Worm (Caenorhabditis elegans) whole organism, L4 larva: ENCODE results near the gene tpan-1.

Experiments
- F49E8.2 ChIP-seq: sonication (generic microtip); optimal IDR thresholded peaks from 2 replicates; lab custom pipeline; 2016; ENCODE audit warnings: missing compliant biosample characterization, mild to moderate bottlenecking, missing genetic modification characterization, borderline replicate concordance
- T20F7.1 ChIP-seq: fragments of 200-800 bp; sonication (Bioruptor generic); optimal IDR thresholded peaks from 2 replicates; lab custom pipeline; 2018; ENCODE audit warnings: mild to moderate bottlenecking, missing genetic modification characterization, missing compliant biosample characterization
- Y105C5A.15 ChIP-seq: fragments of 200-800 bp; sonication (Bioruptor generic); IDR thresholded peaks from 2 replicates; pipeline ENCODE4 v1.3.6; 2022; ENCODE audit warnings: missing genetic modification characterization, missing compliant biosample characterization
- aha-1 ChIP-seq: fragments of 150-350 bp; peaks from one replicate; lab custom pipeline; 2014; ENCODE audit warnings: missing biosample characterization, missing genetic modification characterization
- ama-1 ChIP-seq: fragments of 150-350 bp; optimal IDR thresholded peaks from 2 replicates; lab custom pipeline; 2014; ENCODE audit warnings: inconsistent platforms, mixed read lengths
- ceh-20 ChIP-seq: fragments of 200-800 bp; sonication (Bioruptor generic); IDR thresholded peaks from 2 replicates; pipeline ENCODE4 v1.3.6; 2022; ENCODE audit warnings: missing genetic modification reagents, missing genetic modification characterization, missing compliant biosample characterization
- ceh-62 ChIP-seq: sonication (generic microtip); optimal IDR thresholded peaks from 2 replicates; lab custom pipeline; 2017; ENCODE audit warnings: missing biosample characterization, missing genetic modification characterization
- ceh-82 ChIP-seq: sonication (generic microtip); optimal IDR thresholded peaks from 2 replicates; lab custom pipeline; 2017; ENCODE audit warnings: missing biosample characterization, missing genetic modification characterization
- ces-1 ChIP-seq: fragments of 150-350 bp; sonication (generic microtip); optimal IDR thresholded peaks from 4 replicates; lab custom pipeline; 2014; ENCODE audit warnings: missing biosample characterization, missing genetic modification reagents, missing genetic modification characterization
- daf-12 ChIP-seq: fragments of 150-350 bp; optimal IDR thresholded peaks from 2 replicates; lab custom pipeline; 2014; ENCODE audit warnings: missing biosample characterization, missing genetic modification reagents, missing genetic modification characterization
- daf-16 ChIP-seq, 3 experiments: sonication (generic microtip); optimal IDR thresholded peaks; 2 replicates each; lab custom pipeline; 2016 to 2017; ENCODE audit warnings: missing genetic modification characterization in 3 of 3, missing genetic modification reagents in 3 of 3, mild to moderate bottlenecking in 2 of 3, missing compliant biosample characterization in 2 of 3, missing biosample characterization in 1 of 3, moderate library complexity in 1 of 3
- dve-1 ChIP-seq: sonication (generic microtip); optimal IDR thresholded peaks from 2 replicates; lab custom pipeline; 2017; ENCODE audit warnings: antibody characterized with exemption, mild to moderate bottlenecking, missing genetic modification characterization, missing compliant biosample characterization; ENCODE audit not compliant: insufficient read depth
- egl-27 ChIP-seq: sonication (generic microtip); optimal IDR thresholded peaks from 3 replicates; lab custom pipeline; 2017; ENCODE audit warnings: missing biosample characterization, missing genetic modification reagents, missing genetic modification characterization
- egl-43 ChIP-seq: fragments of 200-800 bp; sonication (Bioruptor generic); IDR thresholded peaks from 2 replicates; pipeline ENCODE4 v1.3.6; 2022; ENCODE audit warnings: missing genetic modification reagents, missing genetic modification characterization, missing compliant biosample characterization
- fkh-10 ChIP-seq: fragments of 150-350 bp; optimal IDR thresholded peaks from 2 replicates; lab custom pipeline; 2014; ENCODE audit warnings: missing biosample characterization, missing genetic modification reagents, missing genetic modification characterization
- gei-8 ChIP-seq: fragments of 200-800 bp; sonication (Bioruptor generic); optimal IDR thresholded peaks from 2 replicates; lab custom pipeline; 2018; ENCODE audit warnings: mild to moderate bottlenecking, missing genetic modification characterization, missing compliant biosample characterization
- hlh-11 ChIP-seq: fragments of 200-800 bp; sonication (Bioruptor generic); optimal IDR thresholded peaks from 2 replicates; lab custom pipeline; 2018; ENCODE audit warnings: mild to moderate bottlenecking, missing genetic modification characterization, missing compliant biosample characterization
- hlh-30 ChIP-seq: sonication (generic microtip); optimal IDR thresholded peaks from 2 replicates; lab custom pipeline; 2017; ENCODE audit warnings: antibody characterized with exemption, mild to moderate bottlenecking, missing genetic modification characterization, missing compliant biosample characterization; ENCODE audit not compliant: insufficient read depth
- lin-13 ChIP-seq: fragments of 150-350 bp; optimal IDR thresholded peaks from 2 replicates; lab custom pipeline; 2014; ENCODE audit warnings: missing biosample characterization, missing genetic modification reagents, missing genetic modification characterization
- lin-15B ChIP-seq: fragments of 150-350 bp; sonication (generic microtip); optimal IDR thresholded peaks from 3 replicates; lab custom pipeline; 2014; ENCODE audit warnings: missing biosample characterization, missing genetic modification characterization
- lin-39 ChIP-seq: fragments of 150-350 bp; optimal IDR thresholded peaks from 2 replicates; lab custom pipeline; 2014; ENCODE audit warnings: missing biosample characterization, missing genetic modification reagents, missing genetic modification characterization
- lir-3 ChIP-seq: sonication (generic microtip); optimal IDR thresholded peaks from 2 replicates; lab custom pipeline; 2016; ENCODE audit warnings: mild to moderate bottlenecking, missing genetic modification characterization, missing compliant biosample characterization
- lsy-2 ChIP-seq, 2 experiments: fragments of 150-350 bp in 1 of 2; sonication (generic microtip) in 1 of 2; optimal IDR thresholded peaks; 2 replicates each; lab custom pipeline; 2014 to 2017; ENCODE audit warnings: missing biosample characterization in 2 of 2, missing genetic modification characterization in 2 of 2
- madf-9 ChIP-seq: fragments of 200-800 bp; sonication (Bioruptor generic); conservative IDR thresholded peaks from 2 replicates; pipeline ENCODE4 v1.3.6; 2022; ENCODE audit warnings: missing genetic modification reagents, missing genetic modification characterization, missing compliant biosample characterization
- mdl-1 ChIP-seq, 2 experiments: fragments of 150-350 bp in 1 of 2; sonication (generic microtip) in 1 of 2; optimal IDR thresholded peaks; 2 replicates each; lab custom pipeline; 2014 to 2017; ENCODE audit warnings: missing biosample characterization in 2 of 2, missing genetic modification characterization in 2 of 2
- mes-2 ChIP-seq: sonication (generic microtip); optimal IDR thresholded peaks from 2 replicates; lab custom pipeline; 2016; ENCODE audit warnings: missing genotype, mild to moderate bottlenecking, missing genetic modification characterization, missing compliant biosample characterization; ENCODE audit not compliant: poor library complexity, severe bottlenecking
- mxl-2 ChIP-seq: fragments of 200-800 bp; sonication (Bioruptor generic); conservative IDR thresholded peaks from 2 replicates; pipeline ENCODE4 v1.3.6; 2022; ENCODE audit warnings: missing genetic modification reagents, missing genetic modification characterization, missing compliant biosample characterization
- mxl-3 ChIP-seq: fragments of 200-800 bp; sonication (Bioruptor generic); optimal IDR thresholded peaks from 2 replicates; lab custom pipeline; 2018; ENCODE audit warnings: mild to moderate bottlenecking, missing genetic modification characterization, missing compliant biosample characterization
- nhr-102 ChIP-seq: sonication (generic microtip); optimal IDR thresholded peaks from 2 replicates; lab custom pipeline; 2016; ENCODE audit warnings: mild to moderate bottlenecking, missing genetic modification characterization, moderate library complexity, missing compliant biosample characterization
- nhr-11 ChIP-seq: fragments of 150-350 bp; optimal IDR thresholded peaks from 2 replicates; lab custom pipeline; 2014; ENCODE audit warnings: missing biosample characterization, missing genetic modification characterization
- nhr-237 ChIP-seq: sonication (generic microtip); optimal IDR thresholded peaks from 2 replicates; lab custom pipeline; 2017; ENCODE audit warnings: missing biosample characterization, missing genetic modification characterization
- nhr-25 ChIP-seq: sonication (generic microtip); optimal IDR thresholded peaks from 2 replicates; lab custom pipeline; 2017; ENCODE audit warnings: missing genetic modification characterization, mild to moderate bottlenecking, missing compliant biosample characterization, antibody characterized with exemption, moderate library complexity, borderline replicate concordance; ENCODE audit not compliant: insufficient read depth
- nhr-28 ChIP-seq: fragments of 150-350 bp; optimal IDR thresholded peaks from 2 replicates; lab custom pipeline; 2014; ENCODE audit warnings: missing biosample characterization, missing genetic modification characterization
- nhr-41 ChIP-seq: fragments of 200-800 bp; sonication (Bioruptor generic); IDR thresholded peaks from 2 replicates; pipeline ENCODE4 v1.3.6; 2022; ENCODE audit warnings: missing genetic modification reagents, missing genetic modification characterization, missing compliant biosample characterization
- php-3 ChIP-seq: fragments of 200-800 bp; sonication (Bioruptor generic); IDR thresholded peaks from 2 replicates; pipeline ENCODE4 v1.3.6; 2022; ENCODE audit warnings: missing genetic modification reagents, missing genetic modification characterization, missing compliant biosample characterization
- rbr-2 ChIP-seq: sonication (generic microtip); optimal IDR thresholded peaks from 2 replicates; lab custom pipeline; 2016; ENCODE audit warnings: missing genotype, missing genetic modification characterization, missing compliant biosample characterization
- saeg-2 ChIP-seq: fragments of 200-800 bp; sonication (Bioruptor generic); IDR thresholded peaks from 2 replicates; pipeline ENCODE4 v1.3.6; 2022; ENCODE audit warnings: missing genetic modification reagents, missing genetic modification characterization, missing compliant biosample characterization
- set-16 ChIP-seq: fragments of 200-800 bp; sonication (Bioruptor generic); IDR thresholded peaks from 2 replicates; pipeline ENCODE4 v1.3.6; 2022; ENCODE audit warnings: missing genetic modification reagents, missing genetic modification characterization, missing compliant biosample characterization
- spr-3 ChIP-seq: fragments of 200-800 bp; sonication (Bioruptor generic); optimal IDR thresholded peaks from 2 replicates; lab custom pipeline; 2018; ENCODE audit warnings: mild to moderate bottlenecking, missing genetic modification characterization, missing compliant biosample characterization
- tra-1 ChIP-seq: fragments of 200-800 bp; sonication (Bioruptor generic); IDR thresholded peaks from 2 replicates; pipeline ENCODE4 v1.3.6; 2022; ENCODE audit warnings: missing genetic modification reagents, missing genetic modification characterization, missing compliant biosample characterization
- unc-62 ChIP-seq, 3 experiments: fragments of 150-350 bp in 1 of 3; sonication (generic microtip); optimal IDR thresholded peaks in 2 of 3; peaks in 1 of 3; 1 replicate in 1 of 3; 2 replicates in 2 of 3; lab custom pipeline; 2014 to 2017; ENCODE audit warnings: missing biosample characterization in 3 of 3, missing genetic modification characterization in 3 of 3, missing genetic modification reagents in 3 of 3, missing genotype in 1 of 3
- vab-7 ChIP-seq: fragments of 200-800 bp; sonication (Bioruptor generic); IDR thresholded peaks from 2 replicates; pipeline ENCODE4 v1.3.6; 2022; ENCODE audit warnings: missing genetic modification reagents, missing genetic modification characterization, missing compliant biosample characterization
- zag-1 ChIP-seq: fragments of 150-350 bp; optimal IDR thresholded peaks from 2 replicates; lab custom pipeline; 2014; ENCODE audit warnings: missing biosample characterization, missing genetic modification characterization
- zfp-3 ChIP-seq: fragments of 200-800 bp; sonication (Bioruptor generic); conservative IDR thresholded peaks from 2 replicates; pipeline ENCODE4 v1.3.6; 2022; ENCODE audit warnings: missing genetic modification reagents, missing genetic modification characterization, missing compliant biosample characterization

tpan-1 gene

ce11 chrV:20824962-20825609 lies 35.8 kb downstream of the tpan-1 start, which contains the start of the genes gcy-22 and grl-14:
gcy-22 (minus strand) TSS chrV:20825062.
grl-14 (plus strand) TSS chrV:20825559.
- TF ChIP-seq dve-1 (tag; lab: Kevin White, UChicago) (no peak), lin-15B (tag; lab: Kevin White, UChicago) (no peak), hlh-11 (no peak), php-3 (no peak), Y105C5A.15 (GFP tag; lab: Robert Waterston, UW) (no peak), ceh-62 (tag; lab: Kevin White, UChicago) (no peak), mxl-3 (no peak), zag-1 (tag; lab: Kevin White, UChicago) (no peak), ceh-82 (tag; lab: Kevin White, UChicago) (no peak), nhr-25 (tag; lab: Kevin White, UChicago) (no peak), T20F7.1 (no peak), madf-9 (GFP tag; lab: Robert Waterston, UW) (no peak), nhr-28 (no peak), saeg-2 (GFP tag; lab: Robert Waterston, UW) (no peak), F49E8.2 (tag; lab: Kevin White, UChicago) (no peak)

ce11 chrV:20826618-20827017 lies 37.3 kb downstream of the tpan-1 start:
- peak; percentile 73 for TF ChIP-seq aha-1
- TF ChIP-seq vab-7 (GFP tag; lab: Robert Waterston, UW), result no peak
- peak in 1 of 2 experiments; percentile 81 for TF ChIP-seq unc-62 (GFP tag; optimal IDR thresholded peaks at IDR 0.05 in 1 of 2; lab: Kevin White, UChicago)
- no peak for TF ChIP-seq unc-62 (tag; optimal IDR thresholded peaks at IDR 0.05; lab: Kevin White, UChicago)

ce11 chrV:20828820-20829219 lies 39.5 kb downstream of the tpan-1 start, which contains the start of gene sbt-1:
sbt-1 (minus strand) TSS chrV:20828881.
- TF ChIP-seq saeg-2 (GFP tag; lab: Robert Waterston, UW), result no peak
- peak; percentile 94 for TF ChIP-seq fkh-10 (GFP tag; lab: Kevin White, UChicago)
- TF ChIP-seq nhr-102, result no peak
- no peak for TF ChIP-seq ces-1
- no peak for TF ChIP-seq egl-27 (tag; lab: Kevin White, UChicago)
- peak in 1 of 2 experiments; percentile 69 for TF ChIP-seq mdl-1 (tag; optimal IDR thresholded peaks at IDR 0.05; lab: Kevin White, UChicago)
- TF ChIP-seq ceh-82 (tag; lab: Kevin White, UChicago), result no peak
- no peak for TF ChIP-seq lir-3
- peak; percentile 45 for TF ChIP-seq nhr-11 (tag; lab: Kevin White, UChicago)
- no peak for TF ChIP-seq ceh-20 (GFP tag; lab: Robert Waterston, UW)
- TF ChIP-seq gei-8, result no peak
- peak; percentile 14 for TF ChIP-seq hlh-11
- TF ChIP-seq lin-39 (tag; lab: Kevin White, UChicago), result no peak
- TF ChIP-seq F49E8.2 (tag; lab: Kevin White, UChicago), result no peak
- TF ChIP-seq aha-1, result peak; percentile 96
- peak; percentile 39 for TF ChIP-seq mes-2
- no peak for TF ChIP-seq spr-3 (GFP tag; lab: Kevin White, UChicago)
- peak; percentile 83 for TF ChIP-seq hlh-30 (tag; lab: Kevin White, UChicago)
- TF ChIP-seq egl-43 (GFP tag; lab: Robert Waterston, UW), result 0 out of 2 replicates have a peak, but pooled peaks have one; percentile 42
- peak; percentile 63 for TF ChIP-seq rbr-2 (tag; lab: Kevin White, UChicago)
- TF ChIP-seq lsy-2 (tag; optimal IDR thresholded peaks at IDR 0.05; lab: Kevin White, UChicago), result peak; percentile 45 to 74
- TF ChIP-seq nhr-237 (tag; lab: Kevin White, UChicago), result no peak
- no peak for TF ChIP-seq ama-1 (lab: Kevin White, UChicago)
- no peak for TF ChIP-seq daf-16 (GFP tag; optimal IDR thresholded peaks at IDR 0.05; lab: Kevin White, UChicago)
- no peak for TF ChIP-seq daf-16 (tag; optimal IDR thresholded peaks at IDR 0.05; lab: Kevin White, UChicago)
- no peak for TF ChIP-seq nhr-41
- no peak for TF ChIP-seq daf-12 (tag; lab: Kevin White, UChicago)
- peak; percentile 55 for TF ChIP-seq set-16 (GFP tag; lab: Robert Waterston, UW)
- TF ChIP-seq mxl-2 (GFP tag; lab: Robert Waterston, UW), result no peak
- TF ChIP-seq zfp-3 (GFP tag; lab: Robert Waterston, UW), result no peak
- 0 out of 2 replicates have a peak, but pooled peaks have one; percentile 24 for TF ChIP-seq tra-1 (GFP tag; lab: Robert Waterston, UW)
- TF ChIP-seq vab-7 (GFP tag; lab: Robert Waterston, UW), result peak; percentile 29; the same call in 1 of the 2 replicates
- no peak for TF ChIP-seq lin-13
- TF ChIP-seq nhr-25 (tag; lab: Kevin White, UChicago), result no peak
